Worm (Caenorhabditis elegans) whole organism, L2 larva: ENCODE results near the gene M199.135.

Source experiments
- ZK546.5 ChIP-seq: sonication (generic microtip); optimal IDR thresholded peaks from 2 replicates; lab custom pipeline; 2017; ENCODE audit warnings: missing biosample characterization, missing genetic modification characterization
- aly-2 ChIP-seq: fragments of 150-350 bp; optimal IDR thresholded peaks from 2 replicates; lab custom pipeline; 2014; ENCODE audit warnings: missing biosample characterization, missing genetic modification characterization
- ama-1 ChIP-seq: fragments of 150-350 bp; optimal IDR thresholded peaks from 2 replicates; lab custom pipeline; 2018; ENCODE audit warnings: inconsistent platforms
- egl-27 ChIP-seq: sonication (generic microtip); optimal IDR thresholded peaks from 3 replicates; lab custom pipeline; 2017; ENCODE audit warnings: missing biosample characterization, missing genetic modification reagents, missing genetic modification characterization
- elt-3 ChIP-seq: sonication (generic microtip); optimal IDR thresholded peaks from 2 replicates; lab custom pipeline; 2017; ENCODE audit warnings: missing biosample characterization, missing genetic modification characterization
- lin-13 ChIP-seq: fragments of 150-350 bp; optimal IDR thresholded peaks from 2 replicates; lab custom pipeline; 2014; ENCODE audit warnings: missing biosample characterization, missing genetic modification reagents, missing genetic modification characterization
- lin-39 ChIP-seq: fragments of 150-350 bp; optimal IDR thresholded peaks from 2 replicates; lab custom pipeline; 2014; ENCODE audit warnings: missing biosample characterization, missing genetic modification reagents, missing genetic modification characterization
- nhr-12 ChIP-seq: fragments of 150-350 bp; optimal IDR thresholded peaks from 2 replicates; lab custom pipeline; 2014; ENCODE audit warnings: missing biosample characterization, missing genetic modification characterization
- nhr-6 ChIP-seq: fragments of 150-350 bp; optimal IDR thresholded peaks from 2 replicates; lab custom pipeline; 2014; ENCODE audit warnings: missing biosample characterization, missing genetic modification characterization
- unc-62 ChIP-seq: fragments of 150-350 bp; optimal IDR thresholded peaks from 2 replicates; lab custom pipeline; 2014; ENCODE audit warnings: missing biosample characterization, missing genetic modification reagents, missing genetic modification characterization
- ztf-1 ChIP-seq: fragments of 200-800 bp; sonication (Bioruptor generic); conservative IDR thresholded peaks from 2 replicates; pipeline ENCODE4 v1.3.6; 2022; ENCODE audit warnings: missing genetic modification characterization, missing compliant biosample characterization
- ztf-11 ChIP-seq: sonication (generic microtip); optimal IDR thresholded peaks from 2 replicates; lab custom pipeline; 2017; ENCODE audit warnings: missing biosample characterization, missing genetic modification characterization

DNA sequence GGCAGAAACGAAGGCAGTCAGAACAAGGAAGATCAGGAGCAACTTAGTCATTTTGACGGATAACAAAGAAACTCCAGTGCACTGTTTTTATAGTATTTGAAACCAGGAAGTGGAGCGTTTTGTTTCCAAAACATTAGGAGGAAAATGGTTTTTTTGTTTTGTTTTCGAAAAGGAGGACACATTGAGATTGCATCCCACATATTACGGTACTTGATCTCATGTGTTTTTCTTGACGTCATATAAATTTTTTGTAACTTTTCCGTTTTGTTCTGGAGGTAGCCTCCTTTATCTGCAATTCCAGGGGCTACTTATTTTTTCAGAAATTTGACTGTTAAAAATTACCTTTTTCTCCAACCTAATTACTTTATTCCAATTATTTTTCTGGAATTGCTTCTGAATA is 13.3 kb downstream of the M199.135 start, which contains the start of gene M199.9:
- TF ChIP-seq aly-2 (no peak), nhr-6 (tag; lab: Kevin White, UChicago) (no peak), ZK546.5 (no peak), unc-62 (GFP tag; lab: Kevin White, UChicago) (no peak), lin-13 (no peak), egl-27 (tag; lab: Kevin White, UChicago) (no peak), elt-3 (tag; lab: Kevin White, UChicago) (no peak), ama-1 (lab: Kevin White, UChicago) (no peak), lin-39 (tag; lab: Kevin White, UChicago) (no peak), ztf-11 (tag; lab: Kevin White, UChicago) (no peak), nhr-12 (tag; lab: Kevin White, UChicago) (no peak), ztf-1 (no peak)
